Fruit fly (Drosophila melanogaster): ENCODE data around the gene CG32221.
A peak's percentile ranks its signal among the peaks of the same experiment; 100 is the strongest.

Gene CG32221

dm6 chr3L:19815472-19816150, 18.9 kb upstream of the CG32221 start, which contains the start of gene cyc:
cyc (minus strand) TSS chr3L:19815938.
- TF ChIP-seq cic (GFP tag; optimal IDR thresholded peaks at IDR 0.05) (peak; percentile 75), Clk (GFP tag; optimal IDR thresholded peaks at IDR 0.05) (no peak), Hr96 (GFP tag; optimal IDR thresholded peaks at IDR 0.05) (no peak), toe (GFP tag; optimal IDR thresholded peaks at IDR 0.05) (no peak), CG7101 (tag; optimal IDR thresholded peaks at IDR 0.05) (peak; percentile 44), pad (GFP tag; optimal IDR thresholded peaks at IDR 0.05) (peak; percentile 27), Mnt (GFP tag; optimal IDR thresholded peaks at IDR 0.05) (peak; percentile 60), CG7045 (GFP tag; optimal IDR thresholded peaks at IDR 0.05) (peak; percentile 10), cnc (optimal IDR thresholded peaks at IDR 0.05) (no peak), CG11617 (GFP tag; optimal IDR thresholded peaks at IDR 0.05) (peak; percentile 54), CG5204 (GFP tag; optimal IDR thresholded peaks at IDR 0.05) (no peak), Crg-1 (GFP tag; optimal IDR thresholded peaks at IDR 0.05) (no peak), ovo (GFP tag; optimal IDR thresholded peaks at IDR 0.05) (peak; percentile 71), CG1620 (GFP tag; optimal IDR thresholded peaks at IDR 0.05) (no peak), kay (GFP tag; ENCODE audit: borderline replicate concordance) (no peak), CG14711 (tag; optimal IDR thresholded peaks at IDR 0.05) (no peak), CG33017 (tag; optimal IDR thresholded peaks at IDR 0.05) (peak; percentile 57), bab1 (GFP tag; optimal IDR thresholded peaks at IDR 0.05) (peak; percentile 53), tj (GFP tag; optimal IDR thresholded peaks at IDR 0.05) (peak; percentile 55), CG12768 (GFP tag; optimal IDR thresholded peaks at IDR 0.05) (peak; percentile 74)

- TF ChIP-seq toe (GFP tag; optimal IDR thresholded peaks at IDR 0.05) (peak; percentile 94), CG7101 (tag; optimal IDR thresholded peaks at IDR 0.05) (peak; percentile 80), Crg-1 (GFP tag; optimal IDR thresholded peaks at IDR 0.05) (peak; percentile 81), cnc (optimal IDR thresholded peaks at IDR 0.05) (no peak), CG12768 (GFP tag; optimal IDR thresholded peaks at IDR 0.05) (peak; percentile 74), tj (GFP tag; optimal IDR thresholded peaks at IDR 0.05) (peak; percentile 43), CG14711 (tag; optimal IDR thresholded peaks at IDR 0.05) (peak; percentile 96), CG11617 (GFP tag; optimal IDR thresholded peaks at IDR 0.05) (peak; percentile 85), cic (GFP tag; optimal IDR thresholded peaks at IDR 0.05) (no peak), CG7045 (GFP tag; optimal IDR thresholded peaks at IDR 0.05) (peak; percentile 76), CG1620 (GFP tag; optimal IDR thresholded peaks at IDR 0.05) (peak; percentile 87), ovo (GFP tag; optimal IDR thresholded peaks at IDR 0.05) (peak; percentile 76), kay (GFP tag; ENCODE audit: borderline replicate concordance) (no peak), Clk (GFP tag; optimal IDR thresholded peaks at IDR 0.05) (peak; percentile 66), CG33017 (tag; optimal IDR thresholded peaks at IDR 0.05) (peak; percentile 65), Hr96 (GFP tag; optimal IDR thresholded peaks at IDR 0.05) (peak; percentile 88), CG5204 (GFP tag; optimal IDR thresholded peaks at IDR 0.05) (no peak), bab1 (GFP tag; optimal IDR thresholded peaks at IDR 0.05) (peak; percentile 79), Mnt (GFP tag; optimal IDR thresholded peaks at IDR 0.05) (peak; percentile 40), pad (GFP tag; optimal IDR thresholded peaks at IDR 0.05) (peak; percentile 59)
Measured at dm6 chr3L:19817807-19818531, 16.5 kb upstream of the CG32221 start, which contains the start of the genes Fibp and Deaf1. Fibp (minus strand) TSS chr3L:19817967. Deaf1 (plus strand) TSS chr3L:19818174.

dm6 chr3L:19818701-19819100, 15.8 kb upstream of the CG32221 start:
- TF ChIP-seq CG33017 (tag; optimal IDR thresholded peaks at IDR 0.05) (no peak), CG1620 (GFP tag; optimal IDR thresholded peaks at IDR 0.05) (no peak), tj (GFP tag; optimal IDR thresholded peaks at IDR 0.05) (no peak), CG7045 (GFP tag; optimal IDR thresholded peaks at IDR 0.05) (no peak), Clk (GFP tag; optimal IDR thresholded peaks at IDR 0.05) (no peak), Hr96 (GFP tag; optimal IDR thresholded peaks at IDR 0.05) (no peak), Mnt (GFP tag; optimal IDR thresholded peaks at IDR 0.05) (no peak), bab1 (GFP tag; optimal IDR thresholded peaks at IDR 0.05) (no peak)

- TF ChIP-seq toe (GFP tag; optimal IDR thresholded peaks at IDR 0.05) (no peak), bab1 (GFP tag; optimal IDR thresholded peaks at IDR 0.05) (peak; percentile 10), CG12768 (GFP tag; optimal IDR thresholded peaks at IDR 0.05) (peak; percentile 17)
Measured at dm6 chr3L:19833227-19833626, 1.2 kb upstream of the CG32221 start.

dm6 chr3L:19836375-19836937, 2.0 kb downstream of the CG32221 start, which contains the start of gene kto:
kto (plus strand) TSS chr3L:19836614.
- no peak for TF ChIP-seq Crg-1 (GFP tag; optimal IDR thresholded peaks at IDR 0.05)
- no peak for TF ChIP-seq CG7045 (GFP tag; optimal IDR thresholded peaks at IDR 0.05)
- no peak for TF ChIP-seq CG7101 (tag; optimal IDR thresholded peaks at IDR 0.05)
- TF ChIP-seq cnc (optimal IDR thresholded peaks at IDR 0.05), result no peak
- no peak for TF ChIP-seq CG1620 (GFP tag; optimal IDR thresholded peaks at IDR 0.05)
- no peak for TF ChIP-seq pad (GFP tag; optimal IDR thresholded peaks at IDR 0.05)
- no peak for TF ChIP-seq CG14711 (tag; optimal IDR thresholded peaks at IDR 0.05)
- no peak for TF ChIP-seq ovo (GFP tag; optimal IDR thresholded peaks at IDR 0.05)
- no peak for TF ChIP-seq tj (GFP tag; optimal IDR thresholded peaks at IDR 0.05)
- no peak for TF ChIP-seq toe (GFP tag; optimal IDR thresholded peaks at IDR 0.05)
- TF ChIP-seq Mnt (GFP tag; optimal IDR thresholded peaks at IDR 0.05), result no peak
- TF ChIP-seq bab1 (GFP tag; optimal IDR thresholded peaks at IDR 0.05), result peak; percentile 35
- TF ChIP-seq CG33017 (tag; optimal IDR thresholded peaks at IDR 0.05), result no peak
- TF ChIP-seq CG5204 (GFP tag; optimal IDR thresholded peaks at IDR 0.05), result no peak
- no peak for TF ChIP-seq Hr96 (GFP tag; optimal IDR thresholded peaks at IDR 0.05)
- TF ChIP-seq cic (GFP tag; optimal IDR thresholded peaks at IDR 0.05), result peak; percentile 3
